Worm (Caenorhabditis elegans) whole organism, early embryonic: ENCODE measurements around the gene C03G6.21.

Experiments
- B0310.2 ChIP-seq: sonication (generic microtip); optimal IDR thresholded peaks from 2 replicates; lab custom pipeline; 2016; ENCODE audit warnings: mild to moderate bottlenecking, missing genetic modification characterization, missing compliant biosample characterization
- F13C5.2 ChIP-seq: sonication (generic microtip); optimal IDR thresholded peaks from 2 replicates; lab custom pipeline; 2017; ENCODE audit warnings: mild to moderate bottlenecking, missing genetic modification characterization, inconsistent platforms, missing compliant biosample characterization
- aly-1 ChIP-seq: sonication (generic microtip); optimal IDR thresholded peaks from 2 replicates; lab custom pipeline; 2016; ENCODE audit warnings: missing genetic modification characterization, missing compliant biosample characterization
- ama-1 ChIP-seq: fragments of 150-350 bp; optimal IDR thresholded peaks from 2 replicates; lab custom pipeline; 2014
- ceh-13 ChIP-seq: fragments of 200-800 bp; sonication (Bioruptor generic); optimal IDR thresholded peaks from 2 replicates; lab custom pipeline; 2018; ENCODE audit warnings: mild to moderate bottlenecking, missing genetic modification characterization, missing compliant biosample characterization
- ceh-36 ChIP-seq: sonication (generic microtip); optimal IDR thresholded peaks from 2 replicates; lab custom pipeline; 2016; ENCODE audit warnings: missing genetic modification characterization, inconsistent platforms, missing compliant biosample characterization
- ets-7 ChIP-seq: sonication (generic microtip); optimal IDR thresholded peaks from 2 replicates; lab custom pipeline; 2016; ENCODE audit warnings: missing genotype, missing genetic modification characterization, missing compliant biosample characterization
- flt-1 ChIP-seq: fragments of 200-800 bp; sonication (Bioruptor generic); IDR thresholded peaks from 2 replicates; pipeline ENCODE4 v1.3.6; 2022; ENCODE audit warnings: missing genetic modification characterization, missing compliant biosample characterization
- hmbx-1 ChIP-seq: sonication (generic microtip); optimal IDR thresholded peaks from 2 replicates; lab custom pipeline; 2016; ENCODE audit warnings: mild to moderate bottlenecking, missing genetic modification characterization, missing compliant biosample characterization
- hmg-4 ChIP-seq: fragments of 200-800 bp; sonication (Bioruptor generic); optimal IDR thresholded peaks from 2 replicates; lab custom pipeline; 2018; ENCODE audit warnings: mild to moderate bottlenecking, missing genetic modification characterization, missing compliant biosample characterization
- hnd-1 ChIP-seq: sonication (generic microtip); optimal IDR thresholded peaks from 2 replicates; lab custom pipeline; 2016; ENCODE audit warnings: missing genetic modification characterization, missing compliant biosample characterization
- pes-1 ChIP-seq: fragments of 200-800 bp; sonication (Bioruptor generic); IDR thresholded peaks from 2 replicates; pipeline ENCODE4 v1.3.6; 2022; ENCODE audit warnings: missing genetic modification reagents, missing genetic modification characterization, missing compliant biosample characterization
- scrt-1 ChIP-seq: fragments of 200-800 bp; sonication (Bioruptor generic); IDR thresholded peaks from 2 replicates; pipeline ENCODE4 v1.3.6; 2022; ENCODE audit warnings: missing genetic modification characterization, missing compliant biosample characterization
- sea-1 ChIP-seq: fragments of 200-800 bp; sonication (Bioruptor generic); conservative IDR thresholded peaks from 2 replicates; pipeline ENCODE4 v1.3.6; 2022; ENCODE audit warnings: missing genetic modification characterization, missing compliant biosample characterization
- tbx-11 ChIP-seq: fragments of 200-800 bp; sonication (Bioruptor generic); IDR thresholded peaks from 2 replicates; pipeline ENCODE4 v1.3.6; 2022; ENCODE audit warnings: missing genetic modification characterization, missing compliant biosample characterization
- tbx-37 ChIP-seq: fragments of 200-800 bp; sonication (Bioruptor generic); conservative IDR thresholded peaks from 2 replicates; pipeline ENCODE4 v1.3.6; 2022; ENCODE audit warnings: missing genetic modification reagents, missing genetic modification characterization, missing compliant biosample characterization
- tra-4 ChIP-seq: sonication (generic microtip); optimal IDR thresholded peaks from 2 replicates; lab custom pipeline; 2017; ENCODE audit warnings: missing genetic modification characterization, missing compliant biosample characterization

C03G6.21 gene

DNA sequence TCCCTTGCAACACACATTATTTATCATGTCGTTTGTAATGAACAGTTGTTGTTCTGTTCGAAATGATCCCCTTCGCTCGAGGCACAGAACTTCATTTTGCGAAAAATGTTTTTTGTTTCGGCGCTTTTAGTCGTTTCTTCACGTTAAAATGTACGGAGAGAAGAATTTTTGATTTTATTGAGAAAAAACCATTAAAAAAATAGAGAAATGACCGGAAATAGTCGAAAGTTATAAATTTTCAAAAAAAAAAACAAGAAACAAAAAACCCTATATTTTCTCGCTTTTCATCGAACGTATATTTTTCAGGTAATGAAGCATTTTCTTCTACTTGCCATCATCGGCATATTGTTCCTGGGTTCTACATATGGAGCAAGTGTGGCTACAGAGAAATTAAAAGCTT is 24.3 kb downstream of the C03G6.21 start, which contains the start of gene F10G2.1:
F10G2.1 (plus strand) TSS at position 301 of the 400 bp plus-strand sequence.
- no peak for TF ChIP-seq F13C5.2 (tag; lab: Kevin White, UChicago)
- TF ChIP-seq B0310.2 (tag; lab: Kevin White, UChicago) = no peak
- TF ChIP-seq tbx-11 (GFP tag; lab: Robert Waterston, UW) = no peak
- no peak for TF ChIP-seq hmbx-1 (tag; lab: Kevin White, UChicago)
- TF ChIP-seq pes-1 (GFP tag; lab: Robert Waterston, UW) = no peak
- no peak for TF ChIP-seq ceh-13 (GFP tag; lab: Kevin White, UChicago)
- no peak for TF ChIP-seq scrt-1 (GFP tag; lab: Robert Waterston, UW)
- TF ChIP-seq sea-1 (GFP tag; lab: Robert Waterston, UW) = no peak
- TF ChIP-seq hmg-4 = no peak
- no peak for TF ChIP-seq ama-1 (lab: Kevin White, UChicago)
- TF ChIP-seq hnd-1 = no peak
- TF ChIP-seq ets-7 = no peak
- no peak for TF ChIP-seq flt-1
- no peak for TF ChIP-seq tra-4 (tag; lab: Kevin White, UChicago)

DNA sequence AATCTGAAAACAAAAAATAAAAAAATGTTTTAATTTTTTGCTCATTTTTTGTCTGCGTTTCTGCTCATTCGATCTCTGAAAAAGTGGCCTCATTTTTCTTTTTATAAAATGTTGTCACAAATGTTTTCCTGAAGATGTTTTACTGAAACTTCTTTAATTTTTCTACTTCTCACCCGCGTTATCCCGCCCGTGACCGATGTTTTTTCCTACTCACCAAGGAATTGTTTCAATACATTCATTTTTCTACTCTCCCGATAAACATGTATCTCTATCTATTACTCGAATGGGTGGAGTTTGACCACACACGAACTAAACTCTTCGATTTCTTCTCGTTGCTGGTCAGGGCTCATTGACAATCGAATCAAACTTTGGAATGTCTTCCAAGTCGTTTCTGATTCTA is 25.7 kb downstream of the C03G6.21 start, which contains the start of gene F10G2.2:
F10G2.2 (plus strand) TSS at position 301 of the 400 bp plus-strand sequence.
- TF ChIP-seq tra-4 (tag; lab: Kevin White, UChicago) = no peak
- TF ChIP-seq scrt-1 (GFP tag; lab: Robert Waterston, UW) = no peak
- TF ChIP-seq pes-1 (GFP tag; lab: Robert Waterston, UW) = no peak
- TF ChIP-seq ceh-36 (tag; lab: Kevin White, UChicago) = no peak
- TF ChIP-seq hmg-4 = no peak
- no peak for TF ChIP-seq tbx-37
- TF ChIP-seq F13C5.2 (tag; lab: Kevin White, UChicago) = no peak
- no peak for TF ChIP-seq ama-1 (lab: Kevin White, UChicago)
- TF ChIP-seq hnd-1 = no peak
- no peak for TF ChIP-seq B0310.2 (tag; lab: Kevin White, UChicago)
- TF ChIP-seq sea-1 (GFP tag; lab: Robert Waterston, UW) = no peak
- TF ChIP-seq tbx-11 (GFP tag; lab: Robert Waterston, UW) = no peak
- TF ChIP-seq aly-1 (tag; lab: Kevin White, UChicago) = no peak
- TF ChIP-seq ets-7 = no peak
- TF ChIP-seq flt-1 = no peak
- TF ChIP-seq hmbx-1 (tag; lab: Kevin White, UChicago) = no peak

DNA sequence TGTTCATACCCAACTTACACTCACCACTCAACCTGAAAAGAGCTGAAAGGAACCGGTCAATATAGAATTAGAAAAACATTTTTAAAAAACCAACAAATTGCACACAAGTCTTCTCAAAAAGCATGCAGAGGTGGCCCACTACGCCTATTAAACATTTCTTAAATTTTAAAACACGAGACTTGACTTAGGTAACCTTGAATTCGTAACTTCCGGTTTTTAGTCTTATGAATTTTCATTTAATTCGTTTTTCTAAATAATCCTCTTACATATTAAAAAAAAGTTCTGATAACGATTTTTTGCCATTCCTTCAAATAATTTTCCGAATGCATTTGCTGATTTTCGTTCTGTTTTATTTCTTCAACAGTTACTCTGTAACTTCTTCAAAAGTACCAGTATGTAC is 28.5 kb downstream of the C03G6.21 start, which contains the start of gene clec-7:
clec-7 (plus strand) TSS at position 301 of the 400 bp plus-strand sequence.
- TF ChIP-seq aly-1 (tag; lab: Kevin White, UChicago) (no peak), ceh-13 (GFP tag; lab: Kevin White, UChicago) (no peak), tbx-11 (GFP tag; lab: Robert Waterston, UW) (no peak), hnd-1 (no peak), hmg-4 (no peak), ets-7 (no peak), tbx-37 (no peak), ceh-36 (tag; lab: Kevin White, UChicago) (no peak), ama-1 (lab: Kevin White, UChicago) (no peak), B0310.2 (tag; lab: Kevin White, UChicago) (no peak), pes-1 (GFP tag; lab: Robert Waterston, UW) (no peak), sea-1 (GFP tag; lab: Robert Waterston, UW) (no peak), tra-4 (tag; lab: Kevin White, UChicago) (no peak)

DNA sequence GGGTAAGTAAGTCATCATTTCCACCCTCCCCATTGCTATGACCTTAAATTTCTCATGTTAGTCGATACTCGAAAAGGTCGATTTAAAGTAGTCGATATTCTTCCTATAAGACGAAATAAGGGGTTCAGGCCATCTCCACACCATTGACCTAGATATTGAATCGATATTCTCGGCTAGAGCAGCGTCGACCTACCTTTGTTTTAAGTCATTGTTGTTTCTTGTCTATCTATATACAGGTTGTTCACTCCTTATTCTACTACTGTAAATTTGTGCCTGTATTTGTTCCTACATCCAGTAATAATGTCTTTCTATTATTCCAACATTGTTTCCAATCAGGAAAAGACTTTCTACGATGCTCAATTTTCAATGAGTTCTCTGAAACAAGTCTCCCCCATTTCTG is 29.7 kb downstream of the C03G6.21 start, which contains the start of gene F10G2.4:
F10G2.4 (plus strand) TSS at position 301 of the 400 bp plus-strand sequence.
- TF ChIP-seq hmbx-1 (tag; lab: Kevin White, UChicago) (no peak), ets-7 (no peak), flt-1 (no peak), hmg-4 (no peak), pes-1 (GFP tag; lab: Robert Waterston, UW) (no peak), sea-1 (GFP tag; lab: Robert Waterston, UW) (no peak), B0310.2 (tag; lab: Kevin White, UChicago) (no peak)

DNA sequence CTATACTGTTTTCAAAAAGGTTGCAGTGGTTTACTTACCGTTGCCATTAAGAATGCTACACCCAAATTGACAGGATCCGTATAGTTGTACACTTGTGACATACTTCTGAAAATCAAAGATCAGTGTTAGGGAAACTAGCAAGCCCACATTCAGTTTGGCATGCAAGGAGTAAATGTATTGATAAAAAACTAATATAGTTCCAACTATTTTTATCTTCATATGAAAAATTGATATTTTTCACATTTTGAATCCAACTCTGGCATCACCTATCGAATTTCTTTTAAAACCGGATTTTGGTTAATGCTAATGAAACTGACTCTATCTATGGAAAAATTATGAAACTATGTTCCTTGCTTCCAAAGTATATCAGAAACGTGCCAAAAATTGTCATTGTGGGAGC is 31.3 kb downstream of the C03G6.21 start, which contains the start of gene srx-92:
srx-92 (minus strand) TSS at position 101 of the 400 bp plus-strand sequence.
- TF ChIP-seq pes-1 (GFP tag; lab: Robert Waterston, UW) (no peak), hmg-4 (no peak), ets-7 (no peak), flt-1 (no peak), hnd-1 (no peak), hmbx-1 (tag; lab: Kevin White, UChicago) (no peak), scrt-1 (GFP tag; lab: Robert Waterston, UW) (no peak), ceh-13 (GFP tag; lab: Kevin White, UChicago) (no peak)

DNA sequence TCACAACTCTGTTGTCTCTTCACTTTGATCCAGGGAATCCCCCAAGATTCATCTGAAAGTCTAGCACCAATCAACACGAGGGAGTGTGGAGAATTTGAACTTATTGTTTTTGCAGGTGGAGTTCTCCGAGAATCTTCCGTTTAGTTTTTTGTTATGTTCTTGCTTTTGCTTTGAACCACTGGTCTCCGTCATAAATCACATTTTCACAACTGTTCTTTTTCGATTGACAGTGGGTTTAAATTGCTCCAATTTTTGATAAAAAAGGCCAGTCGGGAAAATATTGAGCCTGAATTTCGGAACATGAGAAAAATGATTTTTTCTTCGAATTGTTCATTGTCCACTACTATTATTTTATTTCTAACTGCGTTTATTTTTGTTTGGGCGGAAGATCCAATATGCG is 34.7 kb downstream of the C03G6.21 start, which contains the start of gene F10G2.10:
F10G2.10 (plus strand) TSS at position 301 of the 400 bp plus-strand sequence.
- TF ChIP-seq hnd-1 (no peak), aly-1 (tag; lab: Kevin White, UChicago) (no peak), ama-1 (lab: Kevin White, UChicago) (no peak), tbx-37 (no peak), flt-1 (no peak), ceh-36 (tag; lab: Kevin White, UChicago) (no peak), pes-1 (GFP tag; lab: Robert Waterston, UW) (no peak), ets-7 (no peak), F13C5.2 (tag; lab: Kevin White, UChicago) (no peak), scrt-1 (GFP tag; lab: Robert Waterston, UW) (no peak), B0310.2 (tag; lab: Kevin White, UChicago) (no peak), tra-4 (tag; lab: Kevin White, UChicago) (no peak), sea-1 (GFP tag; lab: Robert Waterston, UW) (no peak), ceh-13 (GFP tag; lab: Kevin White, UChicago) (no peak), hmg-4 (no peak), tbx-11 (GFP tag; lab: Robert Waterston, UW) (no peak)

DNA sequence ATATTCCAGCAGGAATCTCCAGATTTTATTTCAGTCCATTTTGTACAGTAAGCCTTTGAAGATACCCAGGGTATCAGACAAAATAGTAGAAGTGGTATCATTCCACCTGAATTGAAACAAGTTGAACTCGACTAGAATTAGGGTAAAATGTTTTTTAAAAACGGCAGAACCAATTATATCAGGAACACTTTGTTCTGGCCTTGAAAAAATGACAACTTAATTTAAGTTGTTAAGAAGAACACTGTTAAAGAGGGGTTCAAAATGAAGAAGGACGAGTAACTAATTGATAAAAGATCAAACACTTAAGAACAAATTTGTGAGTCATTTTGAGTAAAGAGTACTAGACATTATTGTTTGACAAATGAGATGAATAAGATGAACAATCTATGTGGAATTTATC is 35.7 kb downstream of the C03G6.21 start, which contains the start of gene lmd-4:
lmd-4 (minus strand) TSS at position 101 of the 400 bp plus-strand sequence.
- TF ChIP-seq tra-4 (tag; lab: Kevin White, UChicago) = no peak
- no peak for TF ChIP-seq B0310.2 (tag; lab: Kevin White, UChicago)
- TF ChIP-seq F13C5.2 (tag; lab: Kevin White, UChicago) = no peak
- TF ChIP-seq tbx-37 = no peak
- TF ChIP-seq flt-1 = no peak
- TF ChIP-seq hmbx-1 (tag; lab: Kevin White, UChicago) = no peak
- TF ChIP-seq hnd-1 = no peak
- no peak for TF ChIP-seq tbx-11 (GFP tag; lab: Robert Waterston, UW)
- TF ChIP-seq sea-1 (GFP tag; lab: Robert Waterston, UW) = no peak
- TF ChIP-seq hmg-4 = no peak
